Worm (Caenorhabditis elegans) whole organism, L4 larva: Measurements from ENCODE around the gene Y54G11A.1.

Experiments
- F44E2.7 ChIP-seq: fragments of 200-800 bp; sonication (Bioruptor generic); IDR thresholded peaks from 2 replicates; pipeline ENCODE4 v2.1.2; 2022; ENCODE audit warnings: missing genetic modification characterization, missing compliant biosample characterization
- F49E8.2 ChIP-seq: sonication (generic microtip); optimal IDR thresholded peaks from 2 replicates; lab custom pipeline; 2016; ENCODE audit warnings: missing compliant biosample characterization, mild to moderate bottlenecking, missing genetic modification characterization, borderline replicate concordance
- T20F7.1 ChIP-seq: fragments of 200-800 bp; sonication (Bioruptor generic); optimal IDR thresholded peaks from 2 replicates; lab custom pipeline; 2018; ENCODE audit warnings: mild to moderate bottlenecking, missing genetic modification characterization, missing compliant biosample characterization
- T26A8.4 ChIP-seq: fragments of 200-800 bp; sonication (Bioruptor generic); IDR thresholded peaks from 2 replicates; pipeline ENCODE4 v1.3.6; 2022; ENCODE audit warnings: missing genetic modification characterization, missing compliant biosample characterization
- Y48G9A.11 ChIP-seq: fragments of 200-800 bp; sonication (Bioruptor generic); IDR thresholded peaks from 2 replicates; pipeline ENCODE4 v1.3.6; 2022; ENCODE audit warnings: missing genetic modification reagents, missing genetic modification characterization, missing compliant biosample characterization
- Y5F2A.4 ChIP-seq: fragments of 200-800 bp; sonication (Bioruptor generic); optimal IDR thresholded peaks from 2 replicates; lab custom pipeline; 2018; ENCODE audit warnings: mild to moderate bottlenecking, missing genetic modification characterization, missing compliant biosample characterization
- Y75B8A.6 ChIP-seq: fragments of 200-800 bp; sonication (Bioruptor generic); IDR thresholded peaks from 2 replicates; pipeline ENCODE4 v1.3.6; 2022; ENCODE audit warnings: missing genetic modification reagents, missing genetic modification characterization, missing compliant biosample characterization
- aly-2 ChIP-seq: sonication (generic microtip); optimal IDR thresholded peaks from 2 replicates; lab custom pipeline; 2018; ENCODE audit warnings: missing biosample characterization, missing genetic modification characterization
- arid-1 ChIP-seq: fragments of 200-800 bp; sonication (Bioruptor generic); conservative IDR thresholded peaks from 2 replicates; pipeline ENCODE4 v1.3.6; 2022; ENCODE audit warnings: missing genetic modification reagents, missing genetic modification characterization, missing compliant biosample characterization
- attf-4 ChIP-seq: sonication (generic microtip); optimal IDR thresholded peaks from 3 replicates; lab custom pipeline; 2017; ENCODE audit warnings: missing biosample characterization, missing genetic modification characterization
- ceh-44 ChIP-seq: fragments of 200-800 bp; sonication (Bioruptor generic); IDR thresholded peaks from 2 replicates; pipeline ENCODE4 v1.3.6; 2022; ENCODE audit warnings: missing genetic modification reagents, missing genetic modification characterization, missing compliant biosample characterization
- ceh-62 ChIP-seq: sonication (generic microtip); optimal IDR thresholded peaks from 2 replicates; lab custom pipeline; 2017; ENCODE audit warnings: missing biosample characterization, missing genetic modification characterization
- ceh-82 ChIP-seq: sonication (generic microtip); optimal IDR thresholded peaks from 2 replicates; lab custom pipeline; 2017; ENCODE audit warnings: missing biosample characterization, missing genetic modification characterization
- ces-1 ChIP-seq: fragments of 150-350 bp; sonication (generic microtip); optimal IDR thresholded peaks from 4 replicates; lab custom pipeline; 2014; ENCODE audit warnings: missing biosample characterization, missing genetic modification reagents, missing genetic modification characterization
- ctbp-1 ChIP-seq: fragments of 200-800 bp; sonication (Bioruptor generic); IDR thresholded peaks from 2 replicates; pipeline ENCODE4 v1.3.6; 2022; ENCODE audit warnings: missing genetic modification reagents, missing genetic modification characterization, missing compliant biosample characterization
- daf-16 ChIP-seq, 3 experiments: sonication (generic microtip); optimal IDR thresholded peaks; 2 replicates each; lab custom pipeline; 2016 to 2017; ENCODE audit warnings: missing genetic modification characterization in 3 of 3, missing genetic modification reagents in 3 of 3, mild to moderate bottlenecking in 2 of 3, missing compliant biosample characterization in 2 of 3, missing biosample characterization in 1 of 3, moderate library complexity in 1 of 3
- daf-8 ChIP-seq: fragments of 200-800 bp; sonication (Bioruptor generic); IDR thresholded peaks from 2 replicates; pipeline ENCODE4 v1.3.6; 2022; ENCODE audit warnings: missing genetic modification characterization, missing compliant biosample characterization
- dve-1 ChIP-seq: sonication (generic microtip); optimal IDR thresholded peaks from 2 replicates; lab custom pipeline; 2017; ENCODE audit warnings: antibody characterized with exemption, mild to moderate bottlenecking, missing genetic modification characterization, missing compliant biosample characterization; ENCODE audit not compliant: insufficient read depth
- hmg-1.1 ChIP-seq: fragments of 200-800 bp; sonication (Bioruptor generic); IDR thresholded peaks from 2 replicates; pipeline ENCODE4 v1.3.6; 2022; ENCODE audit warnings: missing genetic modification reagents, missing genetic modification characterization, missing compliant biosample characterization
- lim-7 ChIP-seq: fragments of 200-800 bp; sonication (Bioruptor generic); IDR thresholded peaks from 2 replicates; pipeline ENCODE4 v1.3.6; 2022; ENCODE audit warnings: missing genetic modification characterization, missing compliant biosample characterization
- lin-13 ChIP-seq: fragments of 150-350 bp; optimal IDR thresholded peaks from 2 replicates; lab custom pipeline; 2014; ENCODE audit warnings: missing biosample characterization, missing genetic modification reagents, missing genetic modification characterization
- lin-38 ChIP-seq: fragments of 200-800 bp; sonication (Bioruptor generic); IDR thresholded peaks from 2 replicates; pipeline ENCODE4 v1.3.6; 2022; ENCODE audit warnings: missing genetic modification reagents, missing genetic modification characterization, missing compliant biosample characterization
- lsy-2 ChIP-seq, 2 experiments: fragments of 150-350 bp in 1 of 2; sonication (generic microtip) in 1 of 2; optimal IDR thresholded peaks; 2 replicates each; lab custom pipeline; 2014 to 2017; ENCODE audit warnings: missing biosample characterization in 2 of 2, missing genetic modification characterization in 2 of 2
- madf-5 ChIP-seq, 2 experiments: fragments of 200-800 bp; sonication (Bioruptor generic); IDR thresholded peaks; 2 replicates each; pipeline ENCODE4 v1.3.6; 2022; ENCODE audit warnings: missing compliant biosample characterization in 2 of 2, missing genetic modification characterization in 2 of 2
- mdt-29 ChIP-seq: fragments of 200-800 bp; sonication (Bioruptor generic); IDR thresholded peaks from 2 replicates; pipeline ENCODE4 v1.3.6; 2022; ENCODE audit warnings: missing genetic modification reagents, missing genetic modification characterization, missing compliant biosample characterization
- mes-2 ChIP-seq: sonication (generic microtip); optimal IDR thresholded peaks from 2 replicates; lab custom pipeline; 2016; ENCODE audit warnings: missing genotype, mild to moderate bottlenecking, missing genetic modification characterization, missing compliant biosample characterization; ENCODE audit not compliant: poor library complexity, severe bottlenecking
- nhr-11 ChIP-seq: fragments of 150-350 bp; optimal IDR thresholded peaks from 2 replicates; lab custom pipeline; 2014; ENCODE audit warnings: missing biosample characterization, missing genetic modification characterization
- nhr-237 ChIP-seq: sonication (generic microtip); optimal IDR thresholded peaks from 2 replicates; lab custom pipeline; 2017; ENCODE audit warnings: missing biosample characterization, missing genetic modification characterization
- nhr-48 ChIP-seq: sonication (generic microtip); optimal IDR thresholded peaks from 2 replicates; lab custom pipeline; 2016; ENCODE audit warnings: mild to moderate bottlenecking, missing genetic modification characterization, missing compliant biosample characterization
- nhr-77 ChIP-seq: fragments of 150-350 bp; optimal IDR thresholded peaks from 2 replicates; lab custom pipeline; 2014; ENCODE audit warnings: missing biosample characterization, missing genetic modification characterization
- sdz-12 ChIP-seq: fragments of 200-800 bp; sonication (Bioruptor generic); optimal IDR thresholded peaks from 2 replicates; lab custom pipeline; 2018; ENCODE audit warnings: mild to moderate bottlenecking, missing genetic modification characterization, missing compliant biosample characterization
- set-16 ChIP-seq: fragments of 200-800 bp; sonication (Bioruptor generic); IDR thresholded peaks from 2 replicates; pipeline ENCODE4 v1.3.6; 2022; ENCODE audit warnings: missing genetic modification reagents, missing genetic modification characterization, missing compliant biosample characterization
- skn-1 ChIP-seq: fragments of 150-350 bp; optimal IDR thresholded peaks from 2 replicates; lab custom pipeline; 2014; ENCODE audit warnings: missing biosample characterization, missing genetic modification characterization
- snpc-4 ChIP-seq: fragments of 150-350 bp; optimal IDR thresholded peaks from 2 replicates; lab custom pipeline; 2014; ENCODE audit warnings: missing biosample characterization, missing genetic modification characterization
- spr-3 ChIP-seq: fragments of 200-800 bp; sonication (Bioruptor generic); optimal IDR thresholded peaks from 2 replicates; lab custom pipeline; 2018; ENCODE audit warnings: mild to moderate bottlenecking, missing genetic modification characterization, missing compliant biosample characterization
- tra-1 ChIP-seq: fragments of 200-800 bp; sonication (Bioruptor generic); IDR thresholded peaks from 2 replicates; pipeline ENCODE4 v1.3.6; 2022; ENCODE audit warnings: missing genetic modification reagents, missing genetic modification characterization, missing compliant biosample characterization
- unc-130 ChIP-seq: sonication (generic microtip); optimal IDR thresholded peaks from 2 replicates; lab custom pipeline; 2016; ENCODE audit warnings: missing genetic modification reagents, missing genetic modification characterization, missing compliant biosample characterization
- unc-39 ChIP-seq: sonication (generic microtip); optimal IDR thresholded peaks from 2 replicates; lab custom pipeline; 2017; ENCODE audit warnings: missing biosample characterization, missing genetic modification characterization
- unc-62 ChIP-seq, 3 experiments: fragments of 150-350 bp in 1 of 3; sonication (generic microtip); optimal IDR thresholded peaks in 2 of 3; peaks in 1 of 3; 1 replicate in 1 of 3; 2 replicates in 2 of 3; lab custom pipeline; 2014 to 2017; ENCODE audit warnings: missing biosample characterization in 3 of 3, missing genetic modification characterization in 3 of 3, missing genetic modification reagents in 3 of 3, missing genotype in 1 of 3
- vab-7 ChIP-seq: fragments of 200-800 bp; sonication (Bioruptor generic); IDR thresholded peaks from 2 replicates; pipeline ENCODE4 v1.3.6; 2022; ENCODE audit warnings: missing genetic modification reagents, missing genetic modification characterization, missing compliant biosample characterization
- zag-1 ChIP-seq: fragments of 150-350 bp; optimal IDR thresholded peaks from 2 replicates; lab custom pipeline; 2014; ENCODE audit warnings: missing biosample characterization, missing genetic modification characterization
- zip-2 ChIP-seq: fragments of 150-350 bp; optimal IDR thresholded peaks from 2 replicates; lab custom pipeline; 2014; ENCODE audit warnings: missing biosample characterization, missing genetic modification characterization

Gene Y54G11A.1

DNA sequence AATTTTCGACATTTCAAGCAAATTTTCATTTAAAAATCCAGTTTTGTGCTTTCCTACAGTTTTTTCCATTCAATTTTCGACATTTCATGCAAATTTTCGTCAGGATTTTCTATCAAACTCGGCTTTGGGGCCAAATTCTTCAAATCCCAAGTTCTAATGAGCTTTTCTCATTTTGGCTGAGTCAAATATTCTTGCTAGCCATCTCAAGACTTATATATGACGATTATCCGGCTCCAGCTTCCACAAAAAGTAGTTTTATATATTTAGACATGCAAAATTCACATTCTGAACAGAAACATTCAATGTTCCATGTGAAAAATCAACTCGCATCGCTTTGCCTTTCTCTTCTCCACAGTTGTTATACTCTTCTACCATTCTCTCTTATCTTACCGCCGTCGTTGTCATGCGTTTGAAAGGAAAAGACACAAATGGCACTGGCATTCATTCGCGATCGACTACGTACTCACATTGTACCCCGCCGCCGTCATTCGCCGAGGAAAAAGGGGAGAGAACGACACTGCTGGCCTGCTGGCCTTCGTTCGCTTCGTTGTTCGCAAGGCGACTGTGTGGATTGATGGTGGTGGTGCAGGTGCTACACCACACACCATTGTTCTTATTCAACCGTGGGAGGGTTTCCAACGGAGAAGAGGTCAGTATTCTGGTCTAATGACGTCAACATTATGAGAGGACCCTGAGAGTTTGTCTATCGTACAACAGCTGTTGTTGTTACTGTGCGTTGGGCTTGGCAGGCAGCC lies 21.1 kb downstream of the Y54G11A.1 start (continued):
- no peak for TF ChIP-seq arid-1
- TF ChIP-seq ceh-44 (GFP tag; lab: Robert Waterston, UW), result no peak
- TF ChIP-seq nhr-48 (tag; lab: Kevin White, UChicago), result peak; percentile 79
- peak; percentile 73 for TF ChIP-seq dve-1 (tag; lab: Kevin White, UChicago)
- no peak for TF ChIP-seq vab-7
- no peak for TF ChIP-seq daf-16 (GFP tag; optimal IDR thresholded peaks at IDR 0.05; lab: Kevin White, UChicago)
- peak; percentile 15 for TF ChIP-seq daf-16 (tag; optimal IDR thresholded peaks at IDR 0.05; lab: Kevin White, UChicago)
- no peak for TF ChIP-seq snpc-4 (tag; lab: Kevin White, UChicago)

ce11 chrII:14247227-14247626 lies 21.8 kb downstream of the Y54G11A.1 start:
- TF ChIP-seq F49E8.2 (tag; lab: Kevin White, UChicago) (peak; percentile 49), lin-38 (peak; percentile 60), zag-1 (tag; lab: Kevin White, UChicago) (no peak), tra-1 (GFP tag; lab: Robert Waterston, UW) (no peak), lsy-2 (tag; optimal IDR thresholded peaks at IDR 0.05; lab: Kevin White, UChicago) (peak in 1 of 2 experiments; percentile 25), Y48G9A.11 (GFP tag; lab: Robert Waterston, UW) (peak; percentile 54; the same call in 1 of the 2 replicates), mes-2 (tag; lab: Kevin White, UChicago) (peak; percentile 23), unc-130 (peak; percentile 58), ctbp-1 (GFP tag; lab: Robert Waterston, UW) (no peak), nhr-237 (tag; lab: Kevin White, UChicago) (no peak)

- TF ChIP-seq daf-8, result no peak
- peak; percentile 36 for TF ChIP-seq nhr-11 (tag; lab: Kevin White, UChicago)
- TF ChIP-seq madf-5 (GFP tag; IDR thresholded peaks at IDR 0.05; lab: Robert Waterston, UW), result no peak
- TF ChIP-seq T26A8.4 (GFP tag; lab: Robert Waterston, UW), result no peak
- TF ChIP-seq unc-62 (GFP tag; optimal IDR thresholded peaks at IDR 0.05 in 1 of 2; lab: Kevin White, UChicago), result peak in 1 of 2 experiments; percentile 87
- TF ChIP-seq unc-62 (tag; optimal IDR thresholded peaks at IDR 0.05; lab: Kevin White, UChicago), result no peak
- TF ChIP-seq ceh-62 (tag; lab: Kevin White, UChicago), result no peak
- TF ChIP-seq mes-2 (tag; lab: Kevin White, UChicago), result peak; percentile 60
- no peak for TF ChIP-seq mdt-29 (GFP tag; lab: Robert Waterston, UW)
- no peak for TF ChIP-seq zag-1 (tag; lab: Kevin White, UChicago)
- no peak for TF ChIP-seq unc-39 (tag; lab: Kevin White, UChicago)
- TF ChIP-seq T20F7.1 (GFP tag; lab: Kevin White, UChicago), result no peak
- no peak for TF ChIP-seq F44E2.7 (GFP tag; lab: Robert Waterston, UW)
- TF ChIP-seq zip-2 (tag; lab: Kevin White, UChicago), result no peak
- no peak for TF ChIP-seq ces-1 (GFP tag; lab: Kevin White, UChicago)
- peak; percentile 12 for TF ChIP-seq lin-13 (GFP tag; lab: Kevin White, UChicago)
- TF ChIP-seq lim-7, result no peak
- no peak for TF ChIP-seq attf-4 (tag; lab: Kevin White, UChicago)
- no peak for TF ChIP-seq Y5F2A.4
- peak; percentile 74 for TF ChIP-seq nhr-77 (tag; lab: Kevin White, UChicago)
- TF ChIP-seq snpc-4 (tag; lab: Kevin White, UChicago), result no peak
- TF ChIP-seq F49E8.2 (tag; lab: Kevin White, UChicago), result peak; percentile 93
- peak; percentile 67 for TF ChIP-seq unc-130
- 0 out of 2 replicates have a peak, but pooled peaks have one; percentile 35 for TF ChIP-seq Y75B8A.6 (GFP tag; lab: Robert Waterston, UW)
- TF ChIP-seq aly-2, result no peak
- no peak for TF ChIP-seq sdz-12 (GFP tag; lab: Kevin White, UChicago)
- TF ChIP-seq lin-38, result peak; percentile 57
- peak; percentile 24; the same call in 1 of the 2 replicates for TF ChIP-seq vab-7
- TF ChIP-seq Y48G9A.11 (GFP tag; lab: Robert Waterston, UW), result 0 out of 2 replicates have a peak, but pooled peaks have one; percentile 41
- TF ChIP-seq set-16 (GFP tag; lab: Robert Waterston, UW), result no peak
- no peak for TF ChIP-seq ceh-82 (tag; lab: Kevin White, UChicago)
- no peak for TF ChIP-seq spr-3 (GFP tag; lab: Kevin White, UChicago)
- peak; percentile 97 for TF ChIP-seq hmg-1.1 (GFP tag; lab: Robert Waterston, UW)
- TF ChIP-seq skn-1, result no peak
Observed at ce11 chrII:14244457-14245254, 24.3 kb downstream of the Y54G11A.1 start.
